Fruit fly (Drosophila melanogaster) whole organism, embryonic: Measurements from ENCODE around the gene Mfe2.

ENCODE experiments used
- Antp ChIP-seq: fragments of 200-800 bp; sonication (Bioruptor generic); optimal IDR thresholded peaks from 3 replicates; lab custom pipeline; 2016; ENCODE audit warnings: missing biosample characterization, missing genetic modification characterization
- Asciz ChIP-seq: fragments of 200-800 bp; sonication (Bioruptor generic); optimal IDR thresholded peaks from 2 replicates; lab custom pipeline; 2017; ENCODE audit warnings: missing biosample characterization, mild to moderate bottlenecking, missing genetic modification characterization, missing genetic modification reagents
- Atf-2 ChIP-seq: fragments of 200-800 bp; sonication (Bioruptor generic); optimal IDR thresholded peaks from 2 replicates; lab custom pipeline; 2016; ENCODE audit warnings: missing biosample characterization, missing genetic modification characterization
- B-H1 ChIP-seq: fragments of 200-800 bp; sonication (Bioruptor generic); IDR thresholded peaks from 3 replicates; pipeline ENCODE4 v1.3.6; 2022; ENCODE audit warnings: missing biosample characterization, missing genetic modification characterization
- CG11093 ChIP-seq: fragments of 200-800 bp; sonication (Bioruptor generic); IDR thresholded peaks from 3 replicates; pipeline ENCODE4 v1.3.6; 2022; ENCODE audit warnings: missing biosample characterization, missing genetic modification characterization
- CG12769 ChIP-seq: fragments of 200-800 bp; sonication (Bioruptor generic); optimal IDR thresholded peaks from 2 replicates; lab custom pipeline; 2019; ENCODE audit warnings: missing biosample characterization, mild to moderate bottlenecking, missing genetic modification characterization, moderate library complexity
- CG16863 ChIP-seq: fragments of 200-800 bp; sonication (Bioruptor generic); optimal IDR thresholded peaks from 3 replicates; lab custom pipeline; 2016; ENCODE audit warnings: missing biosample characterization, missing genetic modification characterization
- CG17328 ChIP-seq: fragments of 200-800 bp; sonication (Bioruptor generic); IDR thresholded peaks from 2 replicates; pipeline ENCODE4 v1.3.6; 2022; ENCODE audit warnings: missing biosample characterization, missing genetic modification characterization
- CG2875 ChIP-seq: fragments of 200-800 bp; sonication (Bioruptor generic); optimal IDR thresholded peaks from 2 replicates; lab custom pipeline; 2017; ENCODE audit warnings: missing biosample characterization, mild to moderate bottlenecking, missing genetic modification characterization, missing genetic modification reagents
- CG3163 ChIP-seq: fragments of 200-800 bp; sonication (Bioruptor generic); optimal IDR thresholded peaks from 3 replicates; lab custom pipeline; 2016; ENCODE audit warnings: missing biosample characterization, missing genetic modification characterization
- CG33557 ChIP-seq: fragments of 200-800 bp; sonication (Bioruptor generic); optimal IDR thresholded peaks from 2 replicates; lab custom pipeline; 2019; ENCODE audit warnings: missing biosample characterization, mild to moderate bottlenecking, missing genetic modification characterization, moderate library complexity
- CG4328 ChIP-seq: fragments of 200-800 bp; sonication (Bioruptor generic); optimal IDR thresholded peaks from 3 replicates; lab custom pipeline; 2017; ENCODE audit warnings: missing biosample characterization, missing genetic modification reagents, missing genetic modification characterization
- CG4424 ChIP-seq: fragments of 200-800 bp; sonication (Bioruptor generic); optimal IDR thresholded peaks from 3 replicates; lab custom pipeline; 2016; ENCODE audit warnings: missing biosample characterization, missing genetic modification characterization
- CG7271 ChIP-seq: fragments of 200-800 bp; sonication (Bioruptor generic); optimal IDR thresholded peaks from 2 replicates; lab custom pipeline; 2018; ENCODE audit warnings: missing biosample characterization, mild to moderate bottlenecking, missing genetic modification characterization, moderate library complexity
- CG8478 ChIP-seq: fragments of >200 bp; optimal IDR thresholded peaks from 2 replicates; lab custom pipeline; 2018
- CG9437 ChIP-seq: fragments of 200-800 bp; sonication (Bioruptor generic); optimal IDR thresholded peaks from 2 replicates; lab custom pipeline; 2018; ENCODE audit warnings: missing biosample characterization, mild to moderate bottlenecking, missing genetic modification characterization
- CHES-1-like ChIP-seq: fragments of 200-800 bp; sonication (Bioruptor generic); optimal IDR thresholded peaks from 2 replicates; lab custom pipeline; 2016; ENCODE audit warnings: missing biosample characterization, missing genetic modification characterization
- D19A ChIP-seq: fragments of 200-800 bp; optimal IDR thresholded peaks from 3 replicates; lab custom pipeline; 2019; ENCODE audit warnings: missing biosample characterization, mild to moderate bottlenecking, missing genetic modification characterization, moderate library complexity
- Ets97D ChIP-seq: fragments of 200-800 bp; sonication (Bioruptor generic); optimal IDR thresholded peaks from 3 replicates; lab custom pipeline; 2016; ENCODE audit warnings: missing biosample characterization, missing genetic modification characterization
- Fer2 ChIP-seq: fragments of 200-800 bp; sonication (Bioruptor generic); optimal IDR thresholded peaks from 2 replicates; lab custom pipeline; 2018; ENCODE audit warnings: missing biosample characterization, mild to moderate bottlenecking, missing genetic modification characterization, moderate library complexity
- Hmx ChIP-seq: fragments of 200-800 bp; sonication (Bioruptor generic); optimal IDR thresholded peaks from 2 replicates; lab custom pipeline; 2016; ENCODE audit warnings: missing biosample characterization, missing genetic modification characterization
- Hr51 ChIP-seq, 2 experiments: fragments of 200-800 bp; sonication (Bioruptor generic); optimal IDR thresholded peaks; 2 replicates in 1 of 2; 3 replicates in 1 of 2; lab custom pipeline; 2016 to 2018; ENCODE audit warnings: missing biosample characterization in 2 of 2, missing genetic modification characterization in 2 of 2, mild to moderate bottlenecking in 1 of 2, moderate library complexity in 1 of 2
- Hr78 ChIP-seq, 2 experiments: fragments of 200-800 bp in 1 of 2; fragments of >200 bp in 1 of 2; sonication (Bioruptor generic) in 1 of 2; optimal IDR thresholded peaks; 2 replicates each; lab custom pipeline; 2017 to 2019; ENCODE audit warnings: missing biosample characterization in 2 of 2, missing genetic modification characterization in 2 of 2, mild to moderate bottlenecking in 1 of 2, moderate library complexity in 1 of 2
- MESR4 ChIP-seq: fragments of 200-800 bp; sonication (Bioruptor generic); optimal IDR thresholded peaks from 2 replicates; lab custom pipeline; 2018; ENCODE audit warnings: missing biosample characterization, mild to moderate bottlenecking, missing genetic modification characterization, moderate library complexity
- NC2α ChIP-seq: fragments of 200-800 bp; sonication (Bioruptor generic); optimal IDR thresholded peaks from 2 replicates; lab custom pipeline; 2016; ENCODE audit warnings: missing biosample characterization, missing genetic modification characterization
- Neu2 ChIP-seq: fragments of 200-800 bp; sonication (Bioruptor generic); optimal IDR thresholded peaks from 3 replicates; lab custom pipeline; 2016; ENCODE audit warnings: missing biosample characterization, missing genetic modification characterization, borderline replicate concordance
- Optix ChIP-seq: fragments of 200-800 bp; sonication (Bioruptor generic); IDR thresholded peaks from 3 replicates; pipeline ENCODE4 v1.3.6; 2022; ENCODE audit warnings: missing biosample characterization, missing genetic modification characterization
- Scr ChIP-seq: fragments of 200-800 bp; sonication (Bioruptor generic); IDR thresholded peaks from 2 replicates; pipeline ENCODE4 v1.3.6; 2022; ENCODE audit warnings: missing biosample characterization, missing genetic modification characterization; ENCODE audit not compliant: partially characterized antibody
- Usf ChIP-seq: fragments of 200-800 bp; sonication (Bioruptor generic); optimal IDR thresholded peaks from 2 replicates; lab custom pipeline; 2017; ENCODE audit warnings: missing genotype, missing biosample characterization, missing genetic modification characterization
- ab ChIP-seq: fragments of 200-800 bp; sonication (Bioruptor generic); optimal IDR thresholded peaks from 2 replicates; lab custom pipeline; 2016; ENCODE audit warnings: missing biosample characterization, missing genetic modification characterization
- ap ChIP-seq: fragments of 200-800 bp; sonication (Bioruptor generic); IDR thresholded peaks from 2 replicates; pipeline ENCODE4 v1.3.6; 2022; ENCODE audit warnings: missing biosample characterization, missing genetic modification characterization
- chm ChIP-seq: fragments of 200-800 bp; sonication (Bioruptor generic); IDR thresholded peaks from 2 replicates; pipeline ENCODE4 v1.3.6; 2022; ENCODE audit warnings: missing biosample characterization, missing genetic modification characterization
- cwo ChIP-seq: fragments of 200-800 bp; sonication (Bioruptor generic); optimal IDR thresholded peaks from 3 replicates; lab custom pipeline; 2017; ENCODE audit warnings: missing biosample characterization, missing genetic modification characterization, mild to moderate bottlenecking, moderate library complexity, missing genetic modification reagents
- ewg ChIP-seq: fragments of 200-800 bp; sonication (Bioruptor generic); optimal IDR thresholded peaks from 3 replicates; lab custom pipeline; 2017; ENCODE audit warnings: mild to moderate bottlenecking, missing biosample characterization, missing genetic modification reagents, missing genetic modification characterization
- exex ChIP-seq: fragments of 200-800 bp; sonication (Bioruptor generic); optimal IDR thresholded peaks from 4 replicates; lab custom pipeline; 2018; ENCODE audit warnings: missing biosample characterization, mild to moderate bottlenecking, missing genetic modification characterization, moderate library complexity
- fd64A ChIP-seq: fragments of 200-800 bp; sonication (Bioruptor generic); optimal IDR thresholded peaks from 3 replicates; lab custom pipeline; 2018; ENCODE audit warnings: missing biosample characterization, mild to moderate bottlenecking, missing genetic modification characterization
- fru ChIP-seq: fragments of >200 bp; optimal IDR thresholded peaks from 2 replicates; lab custom pipeline; 2017
- gcm2 ChIP-seq: fragments of 200-800 bp; sonication (Bioruptor generic); optimal IDR thresholded peaks from 2 replicates; lab custom pipeline; 2016; ENCODE audit warnings: missing biosample characterization, missing genetic modification characterization
- hbn ChIP-seq: fragments of 200-800 bp; sonication (Bioruptor generic); IDR thresholded peaks from 2 replicates; pipeline ENCODE4 v1.3.6; 2022; ENCODE audit warnings: missing biosample characterization, missing genetic modification characterization; ENCODE audit not compliant: partially characterized antibody
- ken ChIP-seq: fragments of 200-800 bp; sonication (Bioruptor generic); IDR thresholded peaks from 3 replicates; pipeline ENCODE4 v1.3.6; 2022; ENCODE audit warnings: missing biosample characterization, missing genetic modification characterization
- lab ChIP-seq: fragments of 200-800 bp; sonication (Bioruptor generic); optimal IDR thresholded peaks from 3 replicates; lab custom pipeline; 2017; ENCODE audit warnings: missing biosample characterization, missing genetic modification characterization, mild to moderate bottlenecking, moderate library complexity, missing genetic modification reagents
- seq ChIP-seq: fragments of 200-800 bp; sonication (Bioruptor generic); IDR thresholded peaks from 2 replicates; pipeline ENCODE4 v1.3.6; 2022; ENCODE audit warnings: missing biosample characterization, missing genetic modification characterization
- sqz ChIP-seq: fragments of 200-800 bp; sonication (Bioruptor generic); optimal IDR thresholded peaks from 3 replicates; lab custom pipeline; 2018; ENCODE audit warnings: missing biosample characterization, mild to moderate bottlenecking, missing genetic modification characterization
- tio ChIP-seq: fragments of 200-800 bp; sonication (Bioruptor generic); optimal IDR thresholded peaks from 2 replicates; lab custom pipeline; 2017; ENCODE audit warnings: missing biosample characterization, missing genetic modification characterization, inconsistent platforms
- usp ChIP-seq: fragments of >200 bp; optimal IDR thresholded peaks from 2 replicates; lab custom pipeline; 2017; ENCODE audit warnings: missing biosample characterization, missing genetic modification characterization
- wdn ChIP-seq: fragments of 200-800 bp; sonication (Bioruptor generic); IDR thresholded peaks from 2 replicates; pipeline ENCODE4 v1.3.6; 2022; ENCODE audit warnings: missing biosample characterization, missing genetic modification characterization
- zen ChIP-seq: fragments of 200-800 bp; sonication (Bioruptor generic); optimal IDR thresholded peaks from 3 replicates; lab custom pipeline; 2018; ENCODE audit warnings: missing biosample characterization, mild to moderate bottlenecking, missing genetic modification characterization, moderate library complexity
- zen2 ChIP-seq: fragments of 200-800 bp; sonication (Bioruptor generic); IDR thresholded peaks from 3 replicates; pipeline ENCODE4 v1.3.6; 2022; ENCODE audit warnings: missing biosample characterization, missing genetic modification characterization; ENCODE audit not compliant: partially characterized antibody

The Mfe2 gene

dm6 chrX:16318858-16319557 is 48.3 kb downstream of the Mfe2 start (continued):
- TF ChIP-seq zen2 (GFP tag; lab: Robert Waterston, UW), result no peak
- TF ChIP-seq ken (GFP tag; lab: Robert Waterston, UW), result no peak
- no peak for TF ChIP-seq B-H1 (GFP tag; lab: Robert Waterston, UW)
- no peak for TF ChIP-seq wdn (GFP tag; lab: Robert Waterston, UW)
- TF ChIP-seq Neu2 (GFP tag; lab: Kevin White, UChicago), result no peak
- TF ChIP-seq lab (GFP tag; lab: Kevin White, UChicago), result no peak
- TF ChIP-seq cwo (GFP tag; lab: Kevin White, UChicago), result peak; percentile 6
- no peak for TF ChIP-seq D19A (tag; lab: Kevin White, UChicago)
- TF ChIP-seq CG2875 (GFP tag; lab: Kevin White, UChicago), result no peak
- TF ChIP-seq CG11093, result no peak
- TF ChIP-seq CG17328, result no peak
- TF ChIP-seq ap (GFP tag; lab: Robert Waterston, UW), result no peak
- TF ChIP-seq Usf (GFP tag; lab: Kevin White, UChicago), result no peak
- TF ChIP-seq zen (tag; lab: Kevin White, UChicago), result no peak
- no peak for TF ChIP-seq CG16863 (GFP tag; lab: Kevin White, UChicago)
- TF ChIP-seq gcm2, result peak; percentile 8
- peak in 1 of 2 experiments; percentile 25 for TF ChIP-seq Hr78 (GFP tag; optimal IDR thresholded peaks at IDR 0.05; lab: Kevin White, UChicago)
- TF ChIP-seq CG8478 (lab: Kevin White, UChicago), result no peak
- no peak for TF ChIP-seq Hr51 (GFP tag; optimal IDR thresholded peaks at IDR 0.05; lab: Kevin White, UChicago)
- 0 out of 2 replicates have a peak, but pooled peaks have one; percentile 8 for TF ChIP-seq Scr
- TF ChIP-seq Atf-2, result no peak
- TF ChIP-seq CG7271, result no peak
- TF ChIP-seq ab (GFP tag; lab: Kevin White, UChicago), result no peak
- no peak for TF ChIP-seq Hmx (GFP tag; lab: Kevin White, UChicago)
- TF ChIP-seq seq (GFP tag; lab: Robert Waterston, UW), result no peak
- TF ChIP-seq Fer2 (tag; lab: Kevin White, UChicago), result no peak
- TF ChIP-seq ewg (GFP tag; lab: Kevin White, UChicago), result no peak
- TF ChIP-seq Asciz (GFP tag; lab: Kevin White, UChicago), result no peak
- TF ChIP-seq CG3163 (GFP tag; lab: Kevin White, UChicago), result no peak
- TF ChIP-seq MESR4 (GFP tag; lab: Kevin White, UChicago), result peak; percentile 50
- no peak for TF ChIP-seq Antp (GFP tag; lab: Kevin White, UChicago)
- TF ChIP-seq CG4328 (GFP tag; lab: Kevin White, UChicago), result peak; percentile 17
- no peak for TF ChIP-seq fd64A (GFP tag; lab: Kevin White, UChicago)
- no peak for TF ChIP-seq Optix (GFP tag; lab: Robert Waterston, UW)
- no peak for TF ChIP-seq fru (lab: Kevin White, UChicago)
- peak; percentile 6 for TF ChIP-seq CG12769
- TF ChIP-seq hbn (GFP tag; lab: Robert Waterston, UW), result no peak
- peak; percentile 4 for TF ChIP-seq CG33557 (GFP tag; lab: Kevin White, UChicago)
- no peak for TF ChIP-seq CHES-1-like (GFP tag; lab: Kevin White, UChicago)
- no peak for TF ChIP-seq Ets97D (GFP tag; lab: Kevin White, UChicago)
- no peak for TF ChIP-seq sqz
- TF ChIP-seq CG9437, result no peak
- TF ChIP-seq usp (GFP tag; lab: Kevin White, UChicago), result no peak
- TF ChIP-seq exex (tag; lab: Kevin White, UChicago), result no peak
- peak; percentile 74 for TF ChIP-seq chm (GFP tag; lab: Robert Waterston, UW)
- no peak for TF ChIP-seq CG4424 (GFP tag; lab: Kevin White, UChicago)
- TF ChIP-seq tio (GFP tag; lab: Kevin White, UChicago), result no peak
- TF ChIP-seq NC2α (GFP tag; lab: Kevin White, UChicago), result no peak
